Fruit fly (Drosophila melanogaster): ENCODE measurements around the gene CG31038.

DNA sequence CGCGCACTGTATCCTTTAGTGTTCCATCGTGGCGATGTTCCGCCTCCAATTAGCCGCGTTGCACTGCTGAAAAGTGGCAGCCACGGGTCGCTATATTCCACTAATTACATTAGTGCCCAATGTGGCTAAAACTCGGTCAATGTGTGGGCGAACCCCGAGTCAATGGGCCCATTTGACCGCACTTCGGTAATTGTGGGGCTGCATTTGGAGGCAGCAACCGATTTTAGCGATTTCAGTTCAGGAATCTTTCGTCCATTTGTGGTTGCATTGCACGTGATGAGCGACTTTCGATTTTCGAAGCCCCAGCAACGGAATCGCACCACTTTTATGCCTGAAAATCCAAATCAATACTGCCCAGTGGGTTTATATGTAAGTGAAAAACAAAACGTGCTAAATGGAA lies 43.3 kb downstream of the CG31038 start, which contains the start of gene trp:
- TF ChIP-seq rn (GFP tag; IDR thresholded peaks at IDR 0.05) (no peak), Pif1A (GFP tag; optimal IDR thresholded peaks at IDR 0.05) (no peak), CG32121 (GFP tag; IDR thresholded peaks at IDR 0.05) (no peak), CG8159 (tag; optimal IDR thresholded peaks at IDR 0.05) (no peak), CG9948 (tag; optimal IDR thresholded peaks at IDR 0.05) (no peak), EcR (GFP tag; optimal IDR thresholded peaks at IDR 0.05) (no peak), CG17806 (tag; optimal IDR thresholded peaks at IDR 0.05) (no peak), CG8301 (tag; optimal IDR thresholded peaks at IDR 0.05) (no peak), fd96Ca (GFP tag; IDR thresholded peaks at IDR 0.05) (no peak), CG12605 (GFP tag; IDR thresholded peaks at IDR 0.05) (no peak), Snoo (tag; optimal IDR thresholded peaks at IDR 0.05) (no peak), CG14655 (GFP tag; optimal IDR thresholded peaks at IDR 0.05) (no peak), gl (tag; optimal IDR thresholded peaks at IDR 0.05) (no peak), Pif1B (GFP tag; optimal IDR thresholded peaks at IDR 0.05) (no peak)
